Worm (Caenorhabditis elegans): ENCODE results near the gene irg-4.

- TF ChIP-seq che-1 (tag; optimal IDR thresholded peaks at IDR 0.05) (no peak), pha-2 (tag; optimal IDR thresholded peaks at IDR 0.05) (no peak), unc-86 (tag; optimal IDR thresholded peaks at IDR 0.05) (no peak), npax-4 (tag; optimal IDR thresholded peaks at IDR 0.05) (no peak), pqm-1 (tag; optimal IDR thresholded peaks at IDR 0.05) (no peak), nfya-1 (tag; optimal IDR thresholded peaks at IDR 0.05) (no peak), nhr-11 (tag; optimal IDR thresholded peaks at IDR 0.05) (no peak), ceh-48 (tag; optimal IDR thresholded peaks at IDR 0.05) (no peak)
Observed at ce11 chrIV:12420455-12420854, 15.2 kb upstream of the irg-4 start, which contains the start of gene ugt-65.

All from whole organism, late embryonic.